Worm (Caenorhabditis elegans): Measurements from ENCODE around the gene ZK381.8.

DNA sequence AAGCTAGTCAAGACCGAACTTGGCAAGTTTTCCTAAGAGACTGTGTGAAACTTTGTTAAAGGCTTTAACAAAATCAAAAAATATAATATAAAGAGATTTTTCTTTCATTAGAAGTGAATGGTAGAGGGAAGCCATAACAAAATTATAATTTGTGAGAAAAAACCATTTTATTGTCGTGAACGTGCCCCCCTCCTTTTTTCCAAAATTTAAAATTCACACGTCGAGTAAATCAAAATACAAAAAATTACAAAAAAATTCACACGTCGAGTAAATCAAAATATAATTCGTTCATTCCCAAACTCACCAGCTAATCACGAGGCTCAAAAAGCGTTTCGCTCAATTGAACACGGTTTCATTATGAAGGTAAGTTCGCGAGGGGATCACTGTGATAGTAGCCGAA is 39.4 kb upstream of the ZK381.8 start, which contains the start of gene C25A8.2:
- TF ChIP-seq bed-2 (GFP tag; IDR thresholded peaks at IDR 0.05) (no peak), chd-7 (tag; optimal IDR thresholded peaks at IDR 0.05) (no peak), dox-1 (GFP tag; IDR thresholded peaks at IDR 0.05) (no peak)

Data from whole organism, young adult.